Fruit fly (Drosophila melanogaster) Kc167 (cell line): Measurements from ENCODE around the gene scramb1.

Experiments
- Sin3A ChIP-seq: fragments of >200 bp; optimal IDR thresholded peaks from 2 replicates; lab custom pipeline; 2018; ENCODE audit warnings: missing external identifiers
- ttk ChIP-seq: sonication (Bioruptor generic); optimal IDR thresholded peaks from 2 replicates; lab custom pipeline; 2017; ENCODE audit warnings: missing external identifiers

DNA sequence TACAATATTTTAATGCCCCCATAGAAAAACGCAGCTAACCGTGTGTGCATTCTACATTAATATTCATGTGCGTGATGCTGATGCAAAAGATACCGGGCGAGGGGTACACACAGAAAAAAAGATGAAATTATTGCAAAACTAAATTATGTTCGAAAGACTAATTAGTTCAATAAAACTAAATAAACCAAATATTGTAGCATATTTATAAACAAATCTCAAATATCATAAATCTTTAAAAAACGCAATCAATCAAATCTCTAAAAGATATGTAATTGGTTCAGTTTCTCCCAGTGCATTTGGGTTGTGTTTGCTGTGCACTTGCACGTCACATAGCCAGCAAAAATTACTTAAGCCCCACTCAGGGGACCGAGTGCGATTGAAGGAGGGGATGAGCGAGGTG lies 26.5 kb downstream of the scramb1 start:
- no peak for TF ChIP-seq Sin3A (lab: Kevin White, UChicago)
- TF ChIP-seq ttk (lab: Kevin White, UChicago) = no peak
